Worm (Caenorhabditis elegans): ENCODE data around the gene sar-1.

DNA sequence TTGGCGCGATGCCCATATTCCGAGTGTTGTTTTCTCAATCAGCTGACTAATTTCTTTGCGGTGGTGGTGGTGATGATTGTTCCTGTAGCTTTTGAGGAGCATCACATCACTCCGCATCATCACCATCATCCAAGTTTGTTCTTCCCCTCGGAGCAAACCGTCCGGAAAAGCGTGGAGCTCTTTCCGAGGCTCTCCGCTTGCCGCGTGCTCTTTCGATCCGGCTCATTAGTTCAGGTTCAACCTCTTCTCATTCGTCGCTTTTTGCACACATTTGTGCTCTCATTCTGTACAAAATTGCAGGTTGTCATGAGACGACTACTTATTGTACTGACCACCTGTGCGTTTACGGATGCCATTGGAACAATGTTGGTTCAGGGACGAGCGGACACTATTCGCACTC is 47.9 kb downstream of the sar-1 start, which contains the start of gene M01H9.5:
- TF ChIP-seq snpc-4 (tag; optimal IDR thresholded peaks at IDR 0.05) (no peak), blmp-1 (tag; optimal IDR thresholded peaks at IDR 0.05) (no peak), ztf-11 (tag; optimal IDR thresholded peaks at IDR 0.05) (no peak), flh-1 (GFP tag; optimal IDR thresholded peaks at IDR 0.05) (no peak), lsy-2 (tag; optimal IDR thresholded peaks at IDR 0.05) (no peak), ceh-83 (GFP tag; optimal IDR thresholded peaks at IDR 0.05) (no peak), lin-32 (GFP tag; optimal IDR thresholded peaks at IDR 0.05) (no peak), sem-2 (GFP tag; optimal IDR thresholded peaks at IDR 0.05) (no peak), hlh-1 (tag; optimal IDR thresholded peaks at IDR 0.05) (no peak)

Data from whole organism, mixed stage, embryonic.